Worm (Caenorhabditis elegans) whole organism, L3 larva: ENCODE results near the gene C15H9.9.

Experiments
- R02D3.7 ChIP-seq: fragments of 150-350 bp; optimal IDR thresholded peaks from 2 replicates; lab custom pipeline; 2014; ENCODE audit warnings: missing biosample characterization, missing genetic modification characterization
- ZK546.5 ChIP-seq: sonication (generic microtip); optimal IDR thresholded peaks from 2 replicates; lab custom pipeline; 2017; ENCODE audit warnings: missing biosample characterization, missing genetic modification characterization
- aly-2 ChIP-seq: fragments of 150-350 bp; optimal IDR thresholded peaks from 2 replicates; lab custom pipeline; 2014; ENCODE audit warnings: missing biosample characterization, missing genetic modification characterization
- ceh-16 ChIP-seq: sonication (generic microtip); optimal IDR thresholded peaks from 2 replicates; lab custom pipeline; 2017; ENCODE audit warnings: missing biosample characterization, missing genetic modification characterization
- ceh-82 ChIP-seq: fragments of 150-350 bp; optimal IDR thresholded peaks from 2 replicates; lab custom pipeline; 2014; ENCODE audit warnings: missing biosample characterization, missing genetic modification characterization
- egl-27 ChIP-seq: sonication (generic microtip); optimal IDR thresholded peaks from 4 replicates; lab custom pipeline; 2017; ENCODE audit warnings: missing biosample characterization, missing genetic modification reagents, missing genetic modification characterization
- elt-2 ChIP-seq: sonication (generic microtip); optimal IDR thresholded peaks from 2 replicates; lab custom pipeline; 2016; ENCODE audit warnings: missing genetic modification reagents, mild to moderate bottlenecking, missing genetic modification characterization, missing compliant biosample characterization
- elt-3 ChIP-seq, 3 experiments: fragments of 150-350 bp in 1 of 3; sonication (generic microtip) in 2 of 3; optimal IDR thresholded peaks; 2 replicates in 2 of 3; 4 replicates in 1 of 3; lab custom pipeline; 2014 to 2017; ENCODE audit warnings: missing biosample characterization in 3 of 3, missing genetic modification characterization in 3 of 3
- eor-1 ChIP-seq, 2 experiments: fragments of 150-350 bp; optimal IDR thresholded peaks; 2 replicates each; lab custom pipeline; 2014 to 2018; ENCODE audit warnings: missing biosample characterization in 2 of 2, missing genetic modification characterization in 2 of 2
- fkh-2 ChIP-seq: fragments of 150-350 bp; optimal IDR thresholded peaks from 2 replicates; lab custom pipeline; 2014; ENCODE audit warnings: missing biosample characterization, missing genetic modification reagents, missing genetic modification characterization
- lin-15B ChIP-seq: fragments of 150-350 bp; optimal IDR thresholded peaks from 2 replicates; lab custom pipeline; 2014; ENCODE audit warnings: missing biosample characterization, missing genetic modification characterization
- lin-39 ChIP-seq: fragments of 150-350 bp; optimal IDR thresholded peaks from 2 replicates; lab custom pipeline; 2018; ENCODE audit warnings: missing biosample characterization, missing genetic modification reagents, missing genetic modification characterization
- lsy-12 ChIP-seq: sonication (generic microtip); optimal IDR thresholded peaks from 2 replicates; lab custom pipeline; 2016; ENCODE audit warnings: mild to moderate bottlenecking, missing genetic modification characterization, missing compliant biosample characterization
- mml-1 ChIP-seq: fragments of 150-350 bp; sonication (generic microtip); optimal IDR thresholded peaks from 3 replicates; lab custom pipeline; 2014; ENCODE audit warnings: missing biosample characterization, missing genetic modification characterization
- nfya-1 ChIP-seq: sonication (generic microtip); optimal IDR thresholded peaks from 2 replicates; lab custom pipeline; 2017; ENCODE audit warnings: missing genetic modification characterization, mild to moderate bottlenecking, missing compliant biosample characterization, antibody characterized with exemption, moderate library complexity; ENCODE audit not compliant: insufficient read depth
- nhr-11 ChIP-seq: fragments of 150-350 bp; optimal IDR thresholded peaks from 2 replicates; lab custom pipeline; 2014; ENCODE audit warnings: missing biosample characterization, missing genetic modification characterization
- nhr-12 ChIP-seq: fragments of 150-350 bp; optimal IDR thresholded peaks from 2 replicates; lab custom pipeline; 2014; ENCODE audit warnings: missing biosample characterization, missing genetic modification characterization
- nhr-23 ChIP-seq: fragments of 150-350 bp; optimal IDR thresholded peaks from 2 replicates; lab custom pipeline; 2014; ENCODE audit warnings: missing biosample characterization, missing genetic modification reagents, missing genetic modification characterization
- nhr-237 ChIP-seq: fragments of 150-350 bp; optimal IDR thresholded peaks from 2 replicates; lab custom pipeline; 2014; ENCODE audit warnings: missing biosample characterization, missing genetic modification characterization
- nhr-25 ChIP-seq: sonication (generic microtip); optimal IDR thresholded peaks from 2 replicates; lab custom pipeline; 2017; ENCODE audit warnings: missing biosample characterization, missing genetic modification characterization
- nhr-28 ChIP-seq: fragments of 150-350 bp; optimal IDR thresholded peaks from 2 replicates; lab custom pipeline; 2014; ENCODE audit warnings: missing biosample characterization, missing genetic modification characterization
- nhr-67 ChIP-seq: fragments of 150-350 bp; optimal IDR thresholded peaks from 2 replicates; lab custom pipeline; 2014; ENCODE audit warnings: missing biosample characterization, missing genetic modification characterization
- nhr-77 ChIP-seq: fragments of 150-350 bp; optimal IDR thresholded peaks from 2 replicates; lab custom pipeline; 2014; ENCODE audit warnings: missing biosample characterization, missing genetic modification characterization
- pqm-1 ChIP-seq: fragments of 150-350 bp; optimal IDR thresholded peaks from 2 replicates; lab custom pipeline; 2017; ENCODE audit warnings: missing biosample characterization, missing genetic modification characterization, inconsistent platforms
- sea-2 ChIP-seq: fragments of 150-350 bp; sonication (generic microtip); optimal IDR thresholded peaks from 4 replicates; lab custom pipeline; 2014; ENCODE audit warnings: missing biosample characterization, missing genetic modification reagents, missing genetic modification characterization
- skn-1 ChIP-seq: fragments of 150-350 bp; optimal IDR thresholded peaks from 2 replicates; lab custom pipeline; 2014; ENCODE audit warnings: missing biosample characterization, missing genetic modification characterization
- snpc-4 ChIP-seq: fragments of 150-350 bp; optimal IDR thresholded peaks from 2 replicates; lab custom pipeline; 2014; ENCODE audit warnings: missing biosample characterization, missing genetic modification characterization
- tbx-2 ChIP-seq: sonication (generic microtip); optimal IDR thresholded peaks from 2 replicates; lab custom pipeline; 2016; ENCODE audit warnings: mild to moderate bottlenecking, missing genetic modification characterization, missing compliant biosample characterization
- unc-39 ChIP-seq: sonication (generic microtip); optimal IDR thresholded peaks from 4 replicates; lab custom pipeline; 2017; ENCODE audit warnings: missing biosample characterization, missing genetic modification characterization
- unc-62 ChIP-seq: fragments of 150-350 bp; sonication (generic microtip); optimal IDR thresholded peaks from 4 replicates; lab custom pipeline; 2014; ENCODE audit warnings: missing biosample characterization, missing genetic modification reagents, missing genetic modification characterization
- ztf-11 ChIP-seq: fragments of 150-350 bp; optimal IDR thresholded peaks from 2 replicates; lab custom pipeline; 2014; ENCODE audit warnings: missing biosample characterization, missing genetic modification characterization
- ztf-4 ChIP-seq: fragments of 150-350 bp; optimal IDR thresholded peaks from 2 replicates; lab custom pipeline; 2014; ENCODE audit warnings: missing biosample characterization, missing genetic modification characterization

The C15H9.9 gene

ce11 chrX:6159562-6159961 is 31.5 kb upstream of the C15H9.9 start:
- TF ChIP-seq ZK546.5 (no peak), nhr-77 (no peak), eor-1 (tag; optimal IDR thresholded peaks at IDR 0.05; lab: Kevin White, UChicago) (no peak), elt-3 (tag; optimal IDR thresholded peaks at IDR 0.05; lab: Kevin White, UChicago) (no peak)
- TF ChIP-seq, all 47 proteins: peak for 0

DNA sequence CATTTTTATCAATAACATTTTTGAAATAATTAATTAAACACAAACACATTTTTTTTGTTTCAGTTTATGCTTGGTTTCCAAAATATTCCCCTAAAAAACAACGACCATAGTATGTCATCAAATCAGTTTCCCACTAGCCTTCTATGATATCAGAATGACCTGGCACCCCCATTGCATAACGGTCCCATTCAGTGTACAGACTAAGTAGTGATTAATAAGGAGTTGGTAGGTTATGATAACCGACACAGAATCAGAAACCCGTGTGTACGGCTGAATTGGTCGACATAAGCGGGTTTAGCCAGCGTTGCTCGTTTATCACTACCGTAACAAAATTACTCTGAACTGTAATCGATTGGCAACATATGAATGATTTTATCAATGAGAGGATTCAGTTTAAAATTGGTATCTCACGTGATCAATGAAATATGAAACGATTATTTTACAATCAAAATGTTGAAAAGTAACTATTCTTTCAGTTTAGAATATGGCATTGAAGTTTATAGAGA is 29.4 kb upstream of the C15H9.9 start:
- TF ChIP-seq pqm-1 (tag; lab: Kevin White, UChicago) (peak; percentile 24), aly-2 (no peak), elt-2 (peak; percentile 52), mml-1 (no peak)

ce11 chrX:6155436-6155835 is 27.4 kb upstream of the C15H9.9 start:
- no peak for TF ChIP-seq nhr-28 (tag; lab: Kevin White, UChicago)
- TF ChIP-seq lin-39 (tag; lab: Kevin White, UChicago): peak; percentile 55
- TF ChIP-seq, all 47 proteins: peak for 1

DNA sequence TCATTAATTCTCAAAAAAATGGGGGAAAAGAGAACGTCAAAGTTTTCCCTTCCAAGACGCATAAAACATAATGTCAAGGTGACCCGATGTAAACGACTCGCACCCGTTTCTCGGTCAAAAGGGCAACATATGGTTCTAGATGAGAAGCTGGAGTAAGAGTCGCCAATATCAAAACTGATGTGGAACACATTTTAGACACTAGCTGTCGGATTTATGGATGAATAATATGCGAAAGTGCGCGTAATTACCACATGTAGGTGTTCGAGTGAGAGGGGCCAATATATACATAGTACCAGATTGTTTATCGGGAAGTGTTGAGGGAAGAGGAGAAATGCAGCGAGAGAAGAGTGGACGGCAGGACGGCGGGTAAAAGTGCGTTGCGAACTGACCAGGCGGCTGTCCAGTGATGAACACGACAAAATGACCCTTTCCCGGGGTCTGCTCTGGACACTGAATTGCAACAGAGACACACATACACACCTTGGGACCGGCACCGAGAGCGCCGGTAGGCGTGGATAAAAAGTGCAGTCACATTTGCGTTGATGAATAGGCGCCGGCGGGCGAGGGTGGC is 23.0 kb upstream of the C15H9.9 start:
- TF ChIP-seq nhr-25 (tag; lab: Kevin White, UChicago) (no peak), unc-39 (tag; lab: Kevin White, UChicago) (no peak), egl-27 (no peak), nhr-23 (tag; lab: Kevin White, UChicago) (no peak), fkh-2 (tag; lab: Kevin White, UChicago) (no peak), nhr-237 (tag; lab: Kevin White, UChicago) (no peak), ZK546.5 (no peak), elt-3 (tag; optimal IDR thresholded peaks at IDR 0.05; lab: Kevin White, UChicago) (no peak), skn-1 (no peak), nhr-12 (tag; lab: Kevin White, UChicago) (no peak), unc-62 (GFP tag; lab: Kevin White, UChicago) (no peak), snpc-4 (no peak), ceh-16 (tag; lab: Kevin White, UChicago) (no peak), sea-2 (GFP tag; lab: Kevin White, UChicago) (no peak), nhr-11 (tag; lab: Kevin White, UChicago) (no peak), lin-15B (tag; lab: Kevin White, UChicago) (no peak), tbx-2 (tag; lab: Kevin White, UChicago) (no peak), nfya-1 (tag; lab: Kevin White, UChicago) (no peak), lin-39 (tag; lab: Kevin White, UChicago) (no peak)

ce11 chrX:6150449-6150848 is 22.4 kb upstream of the C15H9.9 start, which contains the start of gene tag-275:
Gene tag-275 (minus strand): TSS chrX:6150549.
- no peak for TF ChIP-seq ZK546.5
- no peak for TF ChIP-seq ceh-82 (tag; lab: Kevin White, UChicago)
- TF ChIP-seq snpc-4: no peak
- TF ChIP-seq lsy-12 (tag; lab: Kevin White, UChicago): no peak
- no peak for TF ChIP-seq nhr-67 (tag; lab: Kevin White, UChicago)
- no peak for TF ChIP-seq unc-62 (GFP tag; lab: Kevin White, UChicago)
- no peak for TF ChIP-seq ceh-16 (tag; lab: Kevin White, UChicago)
- no peak for TF ChIP-seq ztf-11 (tag; lab: Kevin White, UChicago)
- no peak for TF ChIP-seq ztf-4 (tag; lab: Kevin White, UChicago)
- TF ChIP-seq, all 47 proteins: peak for 0

DNA sequence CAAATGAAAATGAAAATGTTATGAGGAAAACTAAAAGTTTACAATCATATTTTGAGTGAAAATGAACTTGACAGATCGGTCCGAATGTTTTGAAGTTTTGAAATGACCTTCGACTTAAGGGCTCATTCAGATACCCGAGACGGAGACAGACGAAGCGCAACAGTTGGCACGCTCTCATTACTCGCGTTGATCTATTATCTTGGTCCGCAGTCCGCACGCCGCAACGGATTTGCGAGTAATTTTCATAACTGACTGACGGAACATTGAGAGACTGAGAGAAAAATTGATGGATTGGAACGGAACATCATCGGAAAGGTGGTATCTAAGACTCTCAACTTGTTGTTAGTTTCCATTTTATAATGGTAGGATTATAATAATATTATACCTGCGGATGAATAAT is 17.8 kb upstream of the C15H9.9 start:
- TF ChIP-seq pqm-1 (tag; lab: Kevin White, UChicago) (no peak), lin-39 (tag; lab: Kevin White, UChicago) (peak; percentile 63), R02D3.7 (tag; lab: Kevin White, UChicago) (no peak), ceh-82 (tag; lab: Kevin White, UChicago) (no peak)
